Worm (Caenorhabditis elegans) whole organism, young adult: ENCODE results near the gene T01E8.1.

Source experiments
- C17E4.6 ChIP-seq: fragments of 200-800 bp; sonication (Bioruptor generic); IDR thresholded peaks from 2 replicates; pipeline ENCODE4 v1.3.6; 2022; ENCODE audit warnings: missing genetic modification reagents, missing genetic modification characterization, missing compliant biosample characterization
- aptf-2 ChIP-seq: fragments of 200-800 bp; sonication (Bioruptor generic); conservative IDR thresholded peaks from 2 replicates; pipeline ENCODE4 v1.3.6; 2022; ENCODE audit warnings: missing genetic modification reagents, missing genetic modification characterization, missing compliant biosample characterization
- bed-2 ChIP-seq: fragments of 200-800 bp; sonication (Bioruptor generic); IDR thresholded peaks from 2 replicates; pipeline ENCODE4 v1.3.6; 2022; ENCODE audit warnings: missing genetic modification reagents, missing genetic modification characterization, missing compliant biosample characterization
- ceh-91 ChIP-seq: fragments of 200-800 bp; sonication (Bioruptor generic); IDR thresholded peaks from 2 replicates; pipeline ENCODE4 v1.3.6; 2022; ENCODE audit warnings: missing genetic modification reagents, missing genetic modification characterization, missing compliant biosample characterization
- ets-4 ChIP-seq: fragments of 200-800 bp; sonication (Bioruptor generic); optimal IDR thresholded peaks from 2 replicates; lab custom pipeline; 2018; ENCODE audit warnings: mild to moderate bottlenecking, missing genetic modification characterization, missing compliant biosample characterization
- gei-17 ChIP-seq: fragments of 200-800 bp; sonication (Bioruptor generic); optimal IDR thresholded peaks from 2 replicates; lab custom pipeline; 2018; ENCODE audit warnings: mild to moderate bottlenecking, missing genetic modification characterization, missing compliant biosample characterization
- lir-1 ChIP-seq: fragments of 200-800 bp; sonication (Bioruptor generic); conservative IDR thresholded peaks from 2 replicates; pipeline ENCODE4 v1.3.6; 2022; ENCODE audit warnings: missing genetic modification reagents, missing genetic modification characterization, missing compliant biosample characterization
- pbrm-1 ChIP-seq: fragments of 200-800 bp; sonication (Bioruptor generic); IDR thresholded peaks from 2 replicates; pipeline ENCODE4 v1.3.6; 2022; ENCODE audit warnings: missing genetic modification reagents, missing genetic modification characterization, missing compliant biosample characterization
- snpc-1.3 ChIP-seq: sonication (generic microtip); optimal IDR thresholded peaks from 2 replicates; lab custom pipeline; 2017; ENCODE audit warnings: missing genetic modification characterization, mild to moderate bottlenecking, missing compliant biosample characterization, antibody characterized with exemption, moderate library complexity, missing genotype, missing genetic modification reagents; ENCODE audit not compliant: insufficient read depth
- ztf-25 ChIP-seq: fragments of 200-800 bp; sonication (Bioruptor generic); IDR thresholded peaks from 2 replicates; pipeline ENCODE4 v1.3.6; 2022; ENCODE audit warnings: missing genetic modification reagents, missing genetic modification characterization, missing compliant biosample characterization

ce11 chrII:10167731-10168130, 38.8 kb upstream of the T01E8.1 start:
- TF ChIP-seq snpc-1.3 (tag; lab: Kevin White, UChicago), result no peak
- no peak for TF ChIP-seq C17E4.6
- no peak for TF ChIP-seq pbrm-1 (GFP tag; lab: Robert Waterston, UW)
- TF ChIP-seq gei-17 (GFP tag; lab: Kevin White, UChicago), result no peak
- no peak for TF ChIP-seq aptf-2 (GFP tag; lab: Robert Waterston, UW)
- no peak for TF ChIP-seq ztf-25
- TF ChIP-seq ceh-91, result no peak
- no peak for TF ChIP-seq ets-4 (GFP tag; lab: Kevin White, UChicago)
- no peak for TF ChIP-seq lir-1 (GFP tag; lab: Robert Waterston, UW)
- TF ChIP-seq bed-2 (GFP tag; lab: Robert Waterston, UW), result no peak
